Worm (Caenorhabditis elegans): Measurements from ENCODE around the gene F31E3.2.
A peak's percentile ranks its signal among the peaks of the same experiment; 100 is the strongest.

DNA sequence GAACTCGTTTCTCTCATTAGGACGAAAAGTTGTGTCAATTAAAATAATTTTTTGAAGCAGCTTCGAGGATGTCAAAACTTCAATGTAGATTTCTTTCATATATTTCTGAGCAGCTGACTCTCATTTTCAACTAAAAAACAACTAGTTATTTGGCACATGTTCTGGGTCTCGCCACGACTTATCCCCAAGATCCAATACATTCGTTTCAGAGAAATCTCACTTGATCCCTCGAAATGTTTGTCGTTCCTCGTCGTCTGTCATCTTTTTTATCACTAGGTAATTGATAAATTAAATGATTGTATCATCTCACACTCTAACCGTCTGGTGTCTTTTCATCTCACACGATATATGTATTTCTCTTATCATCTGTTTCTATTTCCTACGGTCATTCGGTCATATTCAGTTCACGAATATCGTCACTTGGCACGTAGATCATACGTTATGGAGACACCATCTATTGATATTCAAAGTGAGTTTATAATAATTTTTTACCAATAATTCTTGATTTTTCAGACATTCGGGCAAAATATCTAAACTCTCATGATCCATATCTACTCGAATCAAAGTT, 11.8 kb upstream of the F31E3.2 start, which contains the start of the genes rpn-6.1 and F57B9.1:
- TF ChIP-seq mab-5 (tag; optimal IDR thresholded peaks at IDR 0.05) (no peak), ceh-39 (tag; optimal IDR thresholded peaks at IDR 0.05) (no peak), unc-62 (GFP tag; optimal IDR thresholded peaks at IDR 0.05) (peak; percentile 7), ceh-43 (GFP tag; optimal IDR thresholded peaks at IDR 0.05) (no peak)

Data from whole organism, mixed stage, embryonic.